Fruit fly (Drosophila melanogaster): ENCODE measurements around the gene CG14683.

The CG14683 gene

dm6 chr3R:10747650-10748049, 51.2 kb downstream of the CG14683 start (continued):
- no peak for TF ChIP-seq CG7928 (GFP tag; optimal IDR thresholded peaks at IDR 0.05)
- no peak for TF ChIP-seq stwl (tag; optimal IDR thresholded peaks at IDR 0.05)
- TF ChIP-seq fd96Cb (tag; optimal IDR thresholded peaks at IDR 0.05) = no peak
- TF ChIP-seq D (optimal IDR thresholded peaks at IDR 0.05) = no peak
- TF ChIP-seq D (GFP tag; optimal IDR thresholded peaks at IDR 0.05) = no peak
- no peak for TF ChIP-seq danr (GFP tag; IDR thresholded peaks at IDR 0.05)
- no peak for TF ChIP-seq zen2 (GFP tag; IDR thresholded peaks at IDR 0.05; ENCODE audit: partially characterized antibody)
- TF ChIP-seq sc (optimal IDR thresholded peaks at IDR 0.05) = no peak
- TF ChIP-seq sc (GFP tag; optimal IDR thresholded peaks at IDR 0.05) = no peak
- TF ChIP-seq knrl (GFP tag; IDR thresholded peaks at IDR 0.05; ENCODE audit: partially characterized antibody) = no peak
- no peak for TF ChIP-seq jigr1 (GFP tag; IDR thresholded peaks at IDR 0.05)
- TF ChIP-seq abd-A (tag; optimal IDR thresholded peaks at IDR 0.05) = no peak
- no peak for TF ChIP-seq CG11085 (GFP tag; IDR thresholded peaks at IDR 0.05)
- TF ChIP-seq CG30020 (tag; optimal IDR thresholded peaks at IDR 0.05) = no peak
- TF ChIP-seq Rfx (GFP tag; IDR thresholded peaks at IDR 0.05) = peak; percentile 60
- TF ChIP-seq CG5953 (GFP tag; IDR thresholded peaks at IDR 0.05) = no peak
- no peak for TF ChIP-seq lbe (GFP tag; optimal IDR thresholded peaks at IDR 0.05)
- TF ChIP-seq psq (GFP tag; optimal IDR thresholded peaks at IDR 0.05) = no peak
- no peak for TF ChIP-seq CG17802 (tag; optimal IDR thresholded peaks at IDR 0.05)
- TF ChIP-seq usp (GFP tag; optimal IDR thresholded peaks at IDR 0.05) = no peak

All from whole organism, embryonic.